Fruit fly (Drosophila melanogaster) whole organism, embryonic: Measurements from ENCODE around the gene CG15818.
A peak's percentile ranks its signal among the peaks of the same experiment; 100 is the strongest.

Experiments used
- Ada2b ChIP-seq: fragments of 200-800 bp; sonication (Bioruptor generic); IDR thresholded peaks from 2 replicates; pipeline ENCODE4 v1.3.6; 2022; ENCODE audit warnings: missing biosample characterization, missing genetic modification characterization
- Aef1 ChIP-seq: fragments of 200-800 bp; sonication (Bioruptor generic); IDR thresholded peaks from 3 replicates; pipeline ENCODE4 v1.3.6; 2022; ENCODE audit warnings: missing biosample characterization, missing genetic modification characterization
- Asciz ChIP-seq: fragments of 200-800 bp; sonication (Bioruptor generic); optimal IDR thresholded peaks from 2 replicates; lab custom pipeline; 2017; ENCODE audit warnings: missing biosample characterization, mild to moderate bottlenecking, missing genetic modification characterization, missing genetic modification reagents
- Atf3 ChIP-seq: fragments of 200-800 bp; sonication (Bioruptor generic); optimal IDR thresholded peaks from 3 replicates; lab custom pipeline; 2016; ENCODE audit warnings: missing biosample characterization, missing genetic modification characterization
- B-H1 ChIP-seq: fragments of 200-800 bp; sonication (Bioruptor generic); IDR thresholded peaks from 3 replicates; pipeline ENCODE4 v1.3.6; 2022; ENCODE audit warnings: missing biosample characterization, missing genetic modification characterization
- Blimp-1 ChIP-seq: fragments of 200-800 bp; sonication (Bioruptor generic); optimal IDR thresholded peaks from 3 replicates; lab custom pipeline; 2018; ENCODE audit warnings: missing biosample characterization, missing genetic modification characterization, mild to moderate bottlenecking, moderate library complexity, missing genetic modification reagents
- CG10366 ChIP-seq: fragments of 200-800 bp; sonication (Bioruptor generic); IDR thresholded peaks from 2 replicates; pipeline ENCODE4 v1.3.6; 2022; ENCODE audit warnings: missing biosample characterization, missing genetic modification characterization
- CG10565 ChIP-seq: fragments of 200-800 bp; sonication (Bioruptor generic); optimal IDR thresholded peaks from 3 replicates; lab custom pipeline; 2016; ENCODE audit warnings: missing biosample characterization, mild to moderate bottlenecking, missing genetic modification characterization
- CG11247 ChIP-seq: fragments of 200-800 bp; sonication (Bioruptor generic); IDR thresholded peaks from 2 replicates; pipeline ENCODE4 v1.3.6; 2022; ENCODE audit warnings: missing biosample characterization, missing genetic modification characterization
- CG11696 ChIP-seq: fragments of 200-800 bp; sonication (Bioruptor generic); IDR thresholded peaks from 2 replicates; pipeline ENCODE4 v1.3.6; 2022; ENCODE audit warnings: missing biosample characterization, missing genetic modification characterization
- CG15269 ChIP-seq: fragments of 200-800 bp; sonication (Bioruptor generic); optimal IDR thresholded peaks from 2 replicates; lab custom pipeline; 2018; ENCODE audit warnings: missing biosample characterization, mild to moderate bottlenecking, missing genetic modification characterization, moderate library complexity
- CG1529 ChIP-seq: fragments of 200-800 bp; sonication (Bioruptor generic); optimal IDR thresholded peaks from 3 replicates; lab custom pipeline; 2018; ENCODE audit warnings: missing biosample characterization, missing genetic modification characterization
- CG15514 ChIP-seq: fragments of 200-800 bp; sonication (Bioruptor generic); optimal IDR thresholded peaks from 3 replicates; lab custom pipeline; 2017; ENCODE audit warnings: missing biosample characterization, missing genetic modification characterization, mild to moderate bottlenecking, moderate library complexity, missing genetic modification reagents
- CG17186 ChIP-seq: fragments of 200-800 bp; sonication (Bioruptor generic); optimal IDR thresholded peaks from 3 replicates; lab custom pipeline; 2017; ENCODE audit warnings: missing biosample characterization, missing genetic modification reagents, missing genetic modification characterization
- CG1792 ChIP-seq: fragments of 200-800 bp; sonication (Bioruptor generic); optimal IDR thresholded peaks from 2 replicates; lab custom pipeline; 2016; ENCODE audit warnings: missing biosample characterization, missing genetic modification characterization
- CG1832 ChIP-seq: fragments of 200-800 bp; sonication (Bioruptor generic); optimal IDR thresholded peaks from 2 replicates; lab custom pipeline; 2017; ENCODE audit warnings: missing biosample characterization, mild to moderate bottlenecking, missing genetic modification characterization, inconsistent platforms
- CG18764 ChIP-seq: fragments of 200-800 bp; sonication (Bioruptor generic); optimal IDR thresholded peaks from 3 replicates; lab custom pipeline; 2016; ENCODE audit warnings: missing biosample characterization, missing genetic modification characterization
- CG2202 ChIP-seq: fragments of 200-800 bp; sonication (Bioruptor generic); optimal IDR thresholded peaks from 2 replicates; lab custom pipeline; 2018; ENCODE audit warnings: missing biosample characterization, mild to moderate bottlenecking, missing genetic modification characterization
- CG2712 ChIP-seq: fragments of 200-800 bp; optimal IDR thresholded peaks from 3 replicates; lab custom pipeline; 2019; ENCODE audit warnings: missing biosample characterization, mild to moderate bottlenecking, missing genetic modification characterization, moderate library complexity
- CG3065 ChIP-seq: fragments of 200-800 bp; sonication (Bioruptor generic); optimal IDR thresholded peaks from 2 replicates; lab custom pipeline; 2016; ENCODE audit warnings: missing biosample characterization, missing genetic modification characterization
- CG34422 ChIP-seq: fragments of 200-800 bp; sonication (Bioruptor generic); IDR thresholded peaks from 3 replicates; pipeline ENCODE4 v1.3.6; 2022; ENCODE audit warnings: missing biosample characterization, missing genetic modification characterization
- CG4328 ChIP-seq: fragments of 200-800 bp; sonication (Bioruptor generic); optimal IDR thresholded peaks from 3 replicates; lab custom pipeline; 2017; ENCODE audit warnings: missing biosample characterization, missing genetic modification reagents, missing genetic modification characterization
- CG6254 ChIP-seq: fragments of 200-800 bp; sonication (Bioruptor generic); optimal IDR thresholded peaks from 3 replicates; lab custom pipeline; 2017; ENCODE audit warnings: mild to moderate bottlenecking, missing biosample characterization, missing genetic modification reagents, missing genetic modification characterization
- CG8388 ChIP-seq: fragments of 200-800 bp; sonication (Bioruptor generic); optimal IDR thresholded peaks from 2 replicates; lab custom pipeline; 2019; ENCODE audit warnings: missing biosample characterization, mild to moderate bottlenecking, missing genetic modification characterization, moderate library complexity
- CG8478 ChIP-seq: fragments of >200 bp; optimal IDR thresholded peaks from 2 replicates; lab custom pipeline; 2018
- CG9817 ChIP-seq: fragments of 200-800 bp; sonication (Bioruptor generic); optimal IDR thresholded peaks from 2 replicates; lab custom pipeline; 2018; ENCODE audit warnings: missing biosample characterization, mild to moderate bottlenecking, missing genetic modification characterization, moderate library complexity
- Camta ChIP-seq: fragments of 200-800 bp; sonication (Bioruptor generic); optimal IDR thresholded peaks from 2 replicates; lab custom pipeline; 2016; ENCODE audit warnings: missing biosample characterization, missing genetic modification characterization
- Ets65A ChIP-seq: fragments of 200-800 bp; sonication (Bioruptor generic); peaks from one replicate; lab custom pipeline; 2016; ENCODE audit warnings: missing biosample characterization, missing genetic modification characterization
- H2.0 ChIP-seq: fragments of 200-800 bp; sonication (Bioruptor generic); IDR thresholded peaks from 2 replicates; pipeline ENCODE4 v1.3.6; 2022; ENCODE audit warnings: missing biosample characterization, missing genetic modification characterization
- HHEX ChIP-seq: fragments of 200-800 bp; sonication (Bioruptor generic); optimal IDR thresholded peaks from 3 replicates; lab custom pipeline; 2017; ENCODE audit warnings: missing biosample characterization, mild to moderate bottlenecking, missing genetic modification characterization, missing genetic modification reagents
- HmgZ ChIP-seq: fragments of 200-800 bp; sonication (Bioruptor generic); optimal IDR thresholded peaks from 2 replicates; lab custom pipeline; 2018; ENCODE audit warnings: missing biosample characterization, mild to moderate bottlenecking, missing genetic modification characterization
- MTF-1 ChIP-seq: fragments of 200-800 bp; sonication (Bioruptor generic); optimal IDR thresholded peaks from 2 replicates; lab custom pipeline; 2018; ENCODE audit warnings: missing biosample characterization, mild to moderate bottlenecking, missing genetic modification characterization, borderline replicate concordance
- NK7.1 ChIP-seq: fragments of 200-800 bp; sonication (Bioruptor generic); optimal IDR thresholded peaks from 3 replicates; lab custom pipeline; 2016; ENCODE audit warnings: missing biosample characterization, missing genetic modification characterization
- Scr ChIP-seq: fragments of 200-800 bp; sonication (Bioruptor generic); IDR thresholded peaks from 2 replicates; pipeline ENCODE4 v1.3.6; 2022; ENCODE audit warnings: missing biosample characterization, missing genetic modification characterization; ENCODE audit not compliant: partially characterized antibody
- Sox102F ChIP-seq: fragments of 200-800 bp; sonication (Bioruptor generic); optimal IDR thresholded peaks from 2 replicates; lab custom pipeline; 2018; ENCODE audit warnings: missing biosample characterization, mild to moderate bottlenecking, missing genetic modification characterization, moderate library complexity
- Stat92E ChIP-seq, 3 experiments: fragments of >200 bp in 2 of 3; fragments of 200-800 bp in 1 of 3; sonication (Bioruptor generic) in 1 of 3; optimal IDR thresholded peaks; 2 replicates each; lab custom pipeline; 2017 to 2019; ENCODE audit warnings: missing biosample characterization in 3 of 3, missing genetic modification characterization in 3 of 3, mild to moderate bottlenecking in 1 of 3, moderate library complexity in 1 of 3
- TFAM ChIP-seq: fragments of 200-800 bp; sonication (Bioruptor generic); optimal IDR thresholded peaks from 2 replicates; lab custom pipeline; 2017; ENCODE audit warnings: missing biosample characterization, missing genetic modification characterization, inconsistent platforms
- Trl ChIP-seq, 3 experiments: fragments of >200 bp in 2 of 3; fragments of 200-800 bp in 1 of 3; sonication (Bioruptor generic) in 1 of 3; optimal IDR thresholded peaks; 2 replicates in 1 of 3; 3 replicates in 2 of 3; lab custom pipeline; 2016 to 2017; ENCODE audit warnings: missing biosample characterization in 1 of 3, missing genetic modification characterization in 1 of 3
- bowl ChIP-seq: fragments of 200-800 bp; sonication (Bioruptor generic); IDR thresholded peaks from 2 replicates; pipeline ENCODE4 v1.3.6; 2022; ENCODE audit warnings: missing biosample characterization, missing genetic modification characterization
- bsh ChIP-seq, 2 experiments: fragments of 200-800 bp; sonication (Bioruptor generic); optimal IDR thresholded peaks; 2 replicates each; lab custom pipeline; 2017 to 2018; ENCODE audit warnings: mild to moderate bottlenecking in 2 of 2, missing biosample characterization in 2 of 2, missing genetic modification characterization in 2 of 2, moderate library complexity in 1 of 2
- dati ChIP-seq: fragments of 200-800 bp; sonication (Bioruptor generic); IDR thresholded peaks from 2 replicates; pipeline ENCODE4 v1.3.6; 2022; ENCODE audit warnings: missing biosample characterization, missing genetic modification characterization
- grn ChIP-seq: fragments of 200-800 bp; sonication (Bioruptor generic); optimal IDR thresholded peaks from 3 replicates; lab custom pipeline; 2017; ENCODE audit warnings: missing biosample characterization, missing genetic modification characterization
- jumu ChIP-seq: fragments of 200-800 bp; sonication (Bioruptor generic); optimal IDR thresholded peaks from 3 replicates; lab custom pipeline; 2016; ENCODE audit warnings: missing biosample characterization, missing genetic modification characterization
- lab ChIP-seq: fragments of 200-800 bp; sonication (Bioruptor generic); optimal IDR thresholded peaks from 3 replicates; lab custom pipeline; 2017; ENCODE audit warnings: missing biosample characterization, missing genetic modification characterization, mild to moderate bottlenecking, moderate library complexity, missing genetic modification reagents
- lmd ChIP-seq: fragments of 200-800 bp; sonication (Bioruptor generic); IDR thresholded peaks from 2 replicates; pipeline ENCODE4 v1.3.6; 2022; ENCODE audit warnings: missing biosample characterization, missing genetic modification characterization
- mirr ChIP-seq: fragments of 200-800 bp; sonication (Bioruptor generic); optimal IDR thresholded peaks from 3 replicates; lab custom pipeline; 2018; ENCODE audit warnings: missing biosample characterization, mild to moderate bottlenecking, missing genetic modification characterization
- otp ChIP-seq: fragments of 200-800 bp; sonication (Bioruptor generic); IDR thresholded peaks from 3 replicates; pipeline ENCODE4, ENCODE4 v1.3.6; 2022; ENCODE audit warnings: missing biosample characterization, missing genetic modification characterization
- sob ChIP-seq: fragments of 200-800 bp; sonication (Bioruptor generic); IDR thresholded peaks from 2 replicates; pipeline ENCODE4 v1.3.6; 2022; ENCODE audit warnings: missing biosample characterization, missing genetic modification characterization
- wdn ChIP-seq: fragments of 200-800 bp; sonication (Bioruptor generic); IDR thresholded peaks from 2 replicates; pipeline ENCODE4 v1.3.6; 2022; ENCODE audit warnings: missing biosample characterization, missing genetic modification characterization

Gene CG15818

DNA sequence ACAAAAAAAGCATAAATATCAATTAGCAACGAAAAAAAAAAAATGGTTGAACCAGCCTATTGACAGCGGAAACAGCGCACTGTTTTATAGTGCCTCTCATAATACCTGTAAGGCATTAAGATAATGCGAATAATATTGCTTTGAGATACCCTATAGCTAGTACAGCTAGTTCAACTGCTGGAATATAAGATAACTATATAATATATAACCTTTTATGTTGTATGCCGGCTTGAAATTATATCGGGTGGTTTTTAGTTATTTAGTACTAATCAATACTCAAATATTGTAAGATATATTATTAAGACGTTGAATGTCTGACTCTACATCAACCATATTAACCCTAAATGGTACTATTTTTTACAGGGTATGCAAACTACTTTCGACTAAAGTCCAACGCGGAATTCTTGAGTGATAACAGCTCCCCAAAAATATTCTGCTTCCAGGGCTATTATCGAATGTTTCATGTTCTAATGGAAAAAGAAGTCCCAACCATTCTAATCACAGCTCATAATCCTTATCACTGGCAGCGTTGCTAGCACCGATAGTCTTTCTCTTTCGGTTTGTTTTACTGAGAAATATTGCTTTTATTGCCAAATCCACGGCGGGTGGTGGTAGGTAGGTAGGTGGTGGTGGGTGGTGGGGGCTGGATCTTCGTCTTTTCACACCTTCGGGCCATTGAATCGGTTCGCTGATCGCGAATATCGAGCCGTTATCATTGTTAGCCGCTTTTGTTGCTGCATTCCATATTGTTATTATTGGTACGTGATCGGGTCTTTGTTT, 23.4 kb downstream of the CG15818 start (continued):
- TF ChIP-seq bowl (GFP tag; lab: Robert Waterston, UW) (peak; percentile 73), CG1832 (no peak), CG34422 (peak; percentile 50; the same call in 1 of the 3 replicates), CG9817 (peak; percentile 84), Sox102F (GFP tag; lab: Kevin White, UChicago) (peak; percentile 79), CG6254 (GFP tag; lab: Kevin White, UChicago) (no peak), Camta (no peak), otp (GFP tag; lab: Robert Waterston, UW) (peak; percentile 44; the same call in 1 of the 3 replicates), Atf3 (GFP tag; lab: Kevin White, UChicago) (no peak), CG11247 (GFP tag; lab: Robert Waterston, UW) (peak; percentile 83), Aef1 (GFP tag; lab: Robert Waterston, UW) (peak; percentile 71), CG8478 (lab: Kevin White, UChicago) (no peak), Trl (optimal IDR thresholded peaks at IDR 0.05; lab: Kevin White, UChicago) (no peak), Trl (GFP tag; optimal IDR thresholded peaks at IDR 0.05; lab: Kevin White, UChicago) (no peak), sob (GFP tag; lab: Robert Waterston, UW) (peak; percentile 89), CG2712 (peak; percentile 31), bsh (GFP tag; optimal IDR thresholded peaks at IDR 0.05; lab: Kevin White, UChicago) (peak in 1 of 2 experiments; percentile 65), grn (GFP tag; lab: Kevin White, UChicago) (no peak), B-H1 (GFP tag; lab: Robert Waterston, UW) (peak; percentile 71), Ets65A (GFP tag; lab: Kevin White, UChicago) (peak; percentile 55), CG10565 (no peak), MTF-1 (no peak), HmgZ (tag; lab: Kevin White, UChicago) (peak; percentile 83), Blimp-1 (GFP tag; lab: Kevin White, UChicago) (peak; percentile 41), jumu (GFP tag; lab: Kevin White, UChicago) (no peak), TFAM (GFP tag; lab: Kevin White, UChicago) (no peak), CG11696 (GFP tag; lab: Robert Waterston, UW) (peak; percentile 62), dati (GFP tag; lab: Robert Waterston, UW) (no peak), lmd (GFP tag; lab: Robert Waterston, UW) (peak; percentile 87), CG10366 (GFP tag; lab: Robert Waterston, UW) (peak; percentile 81), Asciz (GFP tag; lab: Kevin White, UChicago) (no peak), HHEX (peak; percentile 64), CG1792 (no peak), Ada2b (GFP tag; lab: Robert Waterston, UW) (peak; percentile 72), NK7.1 (GFP tag; lab: Kevin White, UChicago) (peak; percentile 30), CG15269 (tag; lab: Kevin White, UChicago) (peak; percentile 90), mirr (GFP tag; lab: Kevin White, UChicago) (peak; percentile 82), CG3065 (GFP tag; lab: Kevin White, UChicago) (no peak), CG8388 (GFP tag; lab: Kevin White, UChicago) (peak; percentile 63), Scr (GFP tag; lab: Robert Waterston, UW) (no peak), lab (GFP tag; lab: Kevin White, UChicago) (peak; percentile 86), CG1529 (no peak), CG18764 (GFP tag; lab: Kevin White, UChicago) (no peak), CG17186 (GFP tag; lab: Kevin White, UChicago) (no peak), CG15514 (GFP tag; lab: Kevin White, UChicago) (peak; percentile 48), Stat92E (GFP tag; optimal IDR thresholded peaks at IDR 0.05; lab: Kevin White, UChicago) (no peak), H2.0 (peak; percentile 85), CG2202 (no peak), CG4328 (GFP tag; lab: Kevin White, UChicago) (no peak), wdn (GFP tag; lab: Robert Waterston, UW) (peak; percentile 92)
